Worm (Caenorhabditis elegans): ENCODE data around the gene R06F6.14.

ce11 chrII:10838550-10838949 is 29.5 kb downstream of the R06F6.14 start:
- TF ChIP-seq lin-39 (tag; optimal IDR thresholded peaks at IDR 0.05) (no peak), F13H6.1 (tag; optimal IDR thresholded peaks at IDR 0.05) (no peak), ceh-82 (tag; optimal IDR thresholded peaks at IDR 0.05) (no peak), nhr-11 (tag; optimal IDR thresholded peaks at IDR 0.05) (no peak), blmp-1 (tag; optimal IDR thresholded peaks at IDR 0.05; ENCODE audit: insufficient read depth) (no peak), ama-1 (optimal IDR thresholded peaks at IDR 0.05) (no peak), sem-4 (tag; optimal IDR thresholded peaks at IDR 0.05) (no peak), Y55F3AM.14 (GFP tag; optimal IDR thresholded peaks at IDR 0.05) (no peak)

Measured in whole organism, L2 larva.